Fruit fly (Drosophila melanogaster) S2 (cell line): ENCODE measurements around the gene CG14971.

ENCODE experiments used
- CG8478 ChIP-seq: fragments of >200 bp; optimal IDR thresholded peaks from 2 replicates; lab custom pipeline; 2018
- CTCF ChIP-seq, 2 experiments: fragments of >200 bp; optimal IDR thresholded peaks; 2 replicates each; lab custom pipeline; 2018

DNA sequence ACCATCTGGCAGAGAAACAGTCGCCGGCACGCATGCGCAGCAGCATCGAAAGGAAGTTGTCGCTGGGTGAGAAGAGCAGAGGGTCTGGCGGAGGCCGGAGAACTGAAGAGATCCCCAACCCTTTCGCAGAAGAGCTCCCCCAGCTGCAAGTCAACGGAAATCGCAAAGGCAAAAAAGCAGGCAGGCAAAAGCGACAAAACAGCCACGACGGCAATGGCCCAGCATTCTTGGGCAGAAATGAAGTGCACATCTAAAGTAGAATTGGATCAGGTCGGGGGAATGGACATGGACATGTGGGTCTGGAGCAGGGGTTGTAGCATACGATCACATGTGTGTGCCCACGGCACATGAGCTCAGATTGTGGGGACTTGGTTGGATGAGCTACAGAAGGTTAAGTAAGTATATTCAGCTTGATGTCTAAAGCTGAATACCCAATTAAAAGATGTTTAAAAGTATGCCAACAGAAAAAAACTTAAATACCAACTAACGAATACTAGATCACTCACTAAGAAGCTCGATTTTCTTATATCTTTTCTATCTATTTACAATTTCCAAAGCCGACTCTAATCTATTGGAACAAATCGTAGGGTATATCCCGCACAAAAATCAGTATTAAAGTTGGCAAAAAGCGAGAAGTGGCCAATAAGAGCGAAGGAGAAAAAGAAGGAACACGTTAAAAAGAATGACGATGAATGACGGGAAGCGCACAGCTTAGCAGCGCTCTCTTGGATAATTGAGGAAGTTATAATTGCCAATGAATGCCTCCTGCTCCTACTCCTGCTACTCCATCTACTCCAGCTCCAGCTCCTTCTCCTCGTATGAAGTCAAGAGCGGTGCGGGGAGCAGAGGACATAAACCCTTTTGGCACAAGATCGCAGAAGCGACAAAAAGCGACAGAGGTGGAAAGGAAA is 29.1 kb downstream of the CG14971 start:
- TF ChIP-seq CG8478: no peak
- TF ChIP-seq CTCF (optimal IDR thresholded peaks at IDR 0.05; lab: Kevin White, UChicago): no peak
